Worm (Caenorhabditis elegans): ENCODE results near the gene srw-3.
A peak's percentile ranks its signal among the peaks of the same experiment; 100 is the strongest.

ce11 chrV:7728003-7728678 is 22.7 kb downstream of the srw-3 start:
- no peak for TF ChIP-seq attf-6 (GFP tag; IDR thresholded peaks at IDR 0.05)
- peak; percentile 46 for TF ChIP-seq somi-1 (GFP tag; optimal IDR thresholded peaks at IDR 0.05)
- TF ChIP-seq ekl-4 (GFP tag; IDR thresholded peaks at IDR 0.05), result no peak
- no peak for TF ChIP-seq ceh-100 (GFP tag; IDR thresholded peaks at IDR 0.05)
- TF ChIP-seq bed-1 (GFP tag; IDR thresholded peaks at IDR 0.05), result no peak
- TF ChIP-seq snpc-1.1 (tag; optimal IDR thresholded peaks at IDR 0.05; ENCODE audit: insufficient read depth), result no peak
- TF ChIP-seq unc-62 (GFP tag; optimal IDR thresholded peaks at IDR 0.05), result no peak
- no peak for TF ChIP-seq B0019.2 (GFP tag; conservative IDR thresholded peaks at IDR 0.05)
- TF ChIP-seq Y53G8AR.9 (GFP tag; conservative IDR thresholded peaks at IDR 0.05), result no peak

Data from whole organism, young adult.